Fruit fly (Drosophila melanogaster) whole organism, embryonic: ENCODE data around the gene Ostgamma.

Source experiments
- Awh ChIP-seq: fragments of 200-800 bp; sonication (Bioruptor generic); IDR thresholded peaks from 2 replicates; pipeline ENCODE4, ENCODE4 v1.3.6; 2022; ENCODE audit warnings: missing biosample characterization, missing genetic modification characterization
- CG11504 ChIP-seq: fragments of 200-800 bp; sonication (Bioruptor generic); optimal IDR thresholded peaks from 3 replicates; lab custom pipeline; 2019; ENCODE audit warnings: missing biosample characterization, mild to moderate bottlenecking, missing genetic modification characterization, moderate library complexity
- CG11695 ChIP-seq: fragments of 200-800 bp; sonication (Bioruptor generic); IDR thresholded peaks from 3 replicates; pipeline ENCODE4 v1.3.6; 2022; ENCODE audit warnings: missing biosample characterization, missing genetic modification characterization
- CG12744 ChIP-seq: fragments of 200-800 bp; sonication (Bioruptor generic); optimal IDR thresholded peaks from 2 replicates; lab custom pipeline; 2016; ENCODE audit warnings: missing biosample characterization, missing genetic modification characterization
- CG16863 ChIP-seq: fragments of 200-800 bp; sonication (Bioruptor generic); optimal IDR thresholded peaks from 3 replicates; lab custom pipeline; 2016; ENCODE audit warnings: missing biosample characterization, missing genetic modification characterization
- CG17802 ChIP-seq: fragments of 200-800 bp; sonication (Bioruptor generic); optimal IDR thresholded peaks from 2 replicates; lab custom pipeline; 2018; ENCODE audit warnings: missing biosample characterization, mild to moderate bottlenecking, missing genetic modification characterization, moderate library complexity
- CG31388 ChIP-seq: fragments of 200-800 bp; sonication (Bioruptor generic); optimal IDR thresholded peaks from 2 replicates; lab custom pipeline; 2016; ENCODE audit warnings: missing biosample characterization, missing genetic modification characterization
- CG32532 ChIP-seq: fragments of 200-800 bp; sonication (Bioruptor generic); IDR thresholded peaks from 2 replicates; pipeline ENCODE4 v1.3.6; 2022; ENCODE audit warnings: missing biosample characterization, missing genetic modification characterization
- CG3407 ChIP-seq: fragments of 200-800 bp; sonication (Bioruptor generic); optimal IDR thresholded peaks from 2 replicates; lab custom pipeline; 2018; ENCODE audit warnings: missing biosample characterization, mild to moderate bottlenecking, missing genetic modification characterization
- CG34224 ChIP-seq: fragments of 200-800 bp; sonication (Bioruptor generic); IDR thresholded peaks from 3 replicates; pipeline ENCODE4 v1.3.6; 2022; ENCODE audit warnings: missing biosample characterization, missing genetic modification characterization; ENCODE audit not compliant: partially characterized antibody
- CG34376 ChIP-seq: fragments of 200-800 bp; sonication (Bioruptor generic); optimal IDR thresholded peaks from 2 replicates; lab custom pipeline; 2018; ENCODE audit warnings: missing biosample characterization, mild to moderate bottlenecking, missing genetic modification characterization
- CG4282 ChIP-seq: fragments of 200-800 bp; sonication (Bioruptor generic); optimal IDR thresholded peaks from 2 replicates; lab custom pipeline; 2016; ENCODE audit warnings: missing biosample characterization, missing genetic modification characterization
- CG4617 ChIP-seq: fragments of 200-800 bp; sonication (Bioruptor generic); optimal IDR thresholded peaks from 3 replicates; lab custom pipeline; 2016; ENCODE audit warnings: missing biosample characterization, missing genetic modification characterization, borderline replicate concordance
- CG5180 ChIP-seq: fragments of 200-800 bp; sonication (Bioruptor generic); optimal IDR thresholded peaks from 3 replicates; lab custom pipeline; 2017; ENCODE audit warnings: missing biosample characterization, missing genetic modification characterization, mild to moderate bottlenecking, moderate library complexity, missing genetic modification reagents
- CG6175 ChIP-seq: fragments of 200-800 bp; sonication (Bioruptor generic); IDR thresholded peaks from 3 replicates; pipeline ENCODE4 v1.3.6; 2022; ENCODE audit warnings: missing biosample characterization, missing genetic modification characterization
- CG9876 ChIP-seq: fragments of 200-800 bp; sonication (Bioruptor generic); optimal IDR thresholded peaks from 2 replicates; lab custom pipeline; 2016; ENCODE audit warnings: missing biosample characterization, missing genetic modification characterization
- CkIIα-i1 ChIP-seq: fragments of 200-800 bp; sonication (Bioruptor generic); IDR thresholded peaks from 2 replicates; pipeline ENCODE4 v1.3.6; 2022; ENCODE audit warnings: missing biosample characterization, missing genetic modification characterization
- Dbx ChIP-seq: fragments of 200-800 bp; sonication (Bioruptor generic); IDR thresholded peaks from 3 replicates; pipeline ENCODE4 v1.3.6; 2022; ENCODE audit warnings: missing biosample characterization, missing genetic modification characterization
- Dref ChIP-seq: fragments of 200-800 bp; sonication (Bioruptor generic); IDR thresholded peaks from 2 replicates; pipeline ENCODE4 v1.3.6; 2022; ENCODE audit warnings: missing biosample characterization, missing genetic modification characterization
- HHEX ChIP-seq: fragments of 200-800 bp; sonication (Bioruptor generic); optimal IDR thresholded peaks from 3 replicates; lab custom pipeline; 2017; ENCODE audit warnings: missing biosample characterization, mild to moderate bottlenecking, missing genetic modification characterization, missing genetic modification reagents
- Hmr ChIP-seq: fragments of 200-800 bp; sonication (Bioruptor generic); optimal IDR thresholded peaks from 3 replicates; lab custom pipeline; 2017; ENCODE audit warnings: mild to moderate bottlenecking, missing biosample characterization, missing genetic modification reagents, missing genetic modification characterization
- Lhr ChIP-seq: fragments of 200-800 bp; sonication (Bioruptor generic); optimal IDR thresholded peaks from 3 replicates; lab custom pipeline; 2017; ENCODE audit warnings: mild to moderate bottlenecking, missing biosample characterization, missing genetic modification reagents, missing genetic modification characterization
- Meics ChIP-seq: fragments of 200-800 bp; sonication (Bioruptor generic); optimal IDR thresholded peaks from 2 replicates; lab custom pipeline; 2017; ENCODE audit warnings: missing biosample characterization, mild to moderate bottlenecking, missing genetic modification characterization
- Oli ChIP-seq: fragments of 200-800 bp; sonication (Bioruptor generic); optimal IDR thresholded peaks from 2 replicates; lab custom pipeline; 2018; ENCODE audit warnings: missing biosample characterization, mild to moderate bottlenecking, missing genetic modification characterization, moderate library complexity
- Pdp1 ChIP-seq, 2 experiments: fragments of 200-800 bp; sonication (Bioruptor generic); optimal IDR thresholded peaks; 3 replicates each; lab custom pipeline; 2016; ENCODE audit warnings: missing biosample characterization in 2 of 2, missing genetic modification characterization in 2 of 2, mild to moderate bottlenecking in 1 of 2, moderate library complexity in 1 of 2
- Side ChIP-seq: fragments of 200-800 bp; sonication (Bioruptor generic); optimal IDR thresholded peaks from 2 replicates; lab custom pipeline; 2016; ENCODE audit warnings: missing biosample characterization, missing genetic modification characterization
- Sox100B ChIP-seq: fragments of 200-800 bp; sonication (Bioruptor generic); optimal IDR thresholded peaks from 3 replicates; lab custom pipeline; 2018; ENCODE audit warnings: missing biosample characterization, mild to moderate bottlenecking, missing genetic modification characterization
- TFAM ChIP-seq: fragments of 200-800 bp; sonication (Bioruptor generic); optimal IDR thresholded peaks from 2 replicates; lab custom pipeline; 2017; ENCODE audit warnings: missing biosample characterization, missing genetic modification characterization, inconsistent platforms
- Vsx1 ChIP-seq: fragments of 200-800 bp; sonication (Bioruptor generic); optimal IDR thresholded peaks from 2 replicates; lab custom pipeline; 2017; ENCODE audit warnings: missing biosample characterization, mild to moderate bottlenecking, missing genetic modification characterization, missing genetic modification reagents
- YL-1 ChIP-seq: fragments of 200-800 bp; sonication (Bioruptor generic); optimal IDR thresholded peaks from 3 replicates; lab custom pipeline; 2017; ENCODE audit warnings: missing biosample characterization, mild to moderate bottlenecking, missing genetic modification characterization
- abd-A ChIP-seq: fragments of 200-800 bp; sonication (Bioruptor generic); optimal IDR thresholded peaks from 3 replicates; lab custom pipeline; 2019; ENCODE audit warnings: missing biosample characterization, mild to moderate bottlenecking, missing genetic modification characterization, moderate library complexity
- ac ChIP-seq: fragments of 200-800 bp; sonication (Bioruptor generic); optimal IDR thresholded peaks from 3 replicates; lab custom pipeline; 2017; ENCODE audit warnings: missing biosample characterization, mild to moderate bottlenecking, missing genetic modification characterization
- dmrt99B ChIP-seq: fragments of 200-800 bp; sonication (Bioruptor generic); optimal IDR thresholded peaks from 2 replicates; lab custom pipeline; 2018; ENCODE audit warnings: missing biosample characterization, mild to moderate bottlenecking, missing genetic modification characterization, moderate library complexity
- esg ChIP-seq: fragments of 200-800 bp; sonication (Bioruptor generic); conservative IDR thresholded peaks from 2 replicates; pipeline ENCODE4 v1.3.6; 2022; ENCODE audit warnings: missing biosample characterization, missing genetic modification characterization
- eve ChIP-seq, 2 experiments: fragments of >200 bp; optimal IDR thresholded peaks; 2 replicates each; lab custom pipeline; 2017; ENCODE audit warnings: missing biosample characterization in 2 of 2, missing genetic modification characterization in 2 of 2
- gcm ChIP-seq: fragments of 200-800 bp; sonication (Bioruptor generic); optimal IDR thresholded peaks from 2 replicates; lab custom pipeline; 2019; ENCODE audit warnings: missing biosample characterization, mild to moderate bottlenecking, missing genetic modification characterization, moderate library complexity
- gfzf ChIP-seq: fragments of 200-800 bp; sonication (Bioruptor generic); optimal IDR thresholded peaks from 2 replicates; lab custom pipeline; 2016; ENCODE audit warnings: missing biosample characterization, mild to moderate bottlenecking, missing genetic modification characterization, moderate library complexity
- gsb-n ChIP-seq: fragments of 200-800 bp; sonication (Bioruptor generic); optimal IDR thresholded peaks from 3 replicates; lab custom pipeline; 2018; ENCODE audit warnings: missing biosample characterization, mild to moderate bottlenecking, missing genetic modification characterization
- hbn ChIP-seq: fragments of 200-800 bp; sonication (Bioruptor generic); IDR thresholded peaks from 2 replicates; pipeline ENCODE4 v1.3.6; 2022; ENCODE audit warnings: missing biosample characterization, missing genetic modification characterization; ENCODE audit not compliant: partially characterized antibody
- kah ChIP-seq: fragments of 200-800 bp; sonication (Bioruptor generic); optimal IDR thresholded peaks from 2 replicates; lab custom pipeline; 2018; ENCODE audit warnings: missing biosample characterization, mild to moderate bottlenecking, missing genetic modification characterization
- lbe ChIP-seq: fragments of 200-800 bp; sonication (Bioruptor generic); optimal IDR thresholded peaks from 2 replicates; lab custom pipeline; 2016; ENCODE audit warnings: missing biosample characterization, mild to moderate bottlenecking, missing genetic modification characterization
- psq ChIP-seq: fragments of 200-800 bp; sonication (Bioruptor generic); optimal IDR thresholded peaks from 2 replicates; lab custom pipeline; 2017; ENCODE audit warnings: missing biosample characterization, missing genetic modification characterization
- rib ChIP-seq: fragments of 200-800 bp; sonication (Bioruptor generic); IDR thresholded peaks from 2 replicates; pipeline ENCODE4 v1.3.6; 2022; ENCODE audit warnings: missing biosample characterization, missing genetic modification characterization
- scrt ChIP-seq: fragments of 200-800 bp; sonication (Bioruptor generic); optimal IDR thresholded peaks from 2 replicates; lab custom pipeline; 2018; ENCODE audit warnings: missing biosample characterization, mild to moderate bottlenecking, missing genetic modification characterization, moderate library complexity
- tll ChIP-seq, 2 experiments: fragments of 200-800 bp in 1 of 2; fragments of >200 bp in 1 of 2; sonication (Bioruptor generic) in 1 of 2; optimal IDR thresholded peaks; 2 replicates each; lab custom pipeline; 2017 to 2019; ENCODE audit warnings: missing biosample characterization in 2 of 2, missing genetic modification characterization in 2 of 2, mild to moderate bottlenecking in 1 of 2, moderate library complexity in 1 of 2
- vvl ChIP-seq: fragments of 200-800 bp; sonication (Bioruptor generic); IDR thresholded peaks from 2 replicates; pipeline ENCODE4 v1.3.6; 2022; ENCODE audit warnings: missing biosample characterization, missing genetic modification characterization
- zen ChIP-seq: fragments of 200-800 bp; sonication (Bioruptor generic); optimal IDR thresholded peaks from 3 replicates; lab custom pipeline; 2018; ENCODE audit warnings: missing biosample characterization, mild to moderate bottlenecking, missing genetic modification characterization, moderate library complexity

Ostgamma gene

DNA sequence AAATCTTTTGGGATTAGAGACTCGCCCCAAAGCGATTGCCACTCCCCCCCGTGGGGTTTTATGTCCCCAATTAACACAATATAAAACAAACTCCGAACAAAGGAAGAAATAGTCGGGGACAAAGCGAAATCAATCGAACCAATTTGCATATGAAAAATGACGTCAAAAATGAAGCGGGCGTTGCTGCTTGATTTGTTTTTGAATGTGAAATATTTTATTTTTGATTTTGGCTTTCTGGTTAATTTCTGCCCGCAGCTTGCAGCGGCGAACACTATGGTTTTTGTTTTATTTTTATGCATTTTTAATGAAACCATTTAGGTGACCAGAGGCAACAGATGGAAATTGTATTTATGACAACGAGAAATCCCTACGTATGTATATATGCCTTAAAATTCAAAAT lies 39.3 kb downstream of the Ostgamma start (continued):
- TF ChIP-seq lbe (GFP tag; lab: Kevin White, UChicago), result no peak
- TF ChIP-seq CG32532 (GFP tag; lab: Robert Waterston, UW), result no peak
- no peak for TF ChIP-seq CG3407 (GFP tag; lab: Kevin White, UChicago)
- TF ChIP-seq Dref, result no peak
- peak; percentile 62; the same call in 1 of the 2 replicates for TF ChIP-seq vvl (GFP tag; lab: Robert Waterston, UW)
- no peak for TF ChIP-seq dmrt99B (tag; lab: Kevin White, UChicago)
- no peak for TF ChIP-seq Lhr (GFP tag; lab: Kevin White, UChicago)
- no peak for TF ChIP-seq CG17802 (tag; lab: Kevin White, UChicago)
- TF ChIP-seq hbn (GFP tag; lab: Robert Waterston, UW), result no peak
- TF ChIP-seq CG4617 (GFP tag; lab: Kevin White, UChicago), result no peak
- TF ChIP-seq Oli, result no peak
- TF ChIP-seq TFAM (GFP tag; lab: Kevin White, UChicago), result no peak

DNA sequence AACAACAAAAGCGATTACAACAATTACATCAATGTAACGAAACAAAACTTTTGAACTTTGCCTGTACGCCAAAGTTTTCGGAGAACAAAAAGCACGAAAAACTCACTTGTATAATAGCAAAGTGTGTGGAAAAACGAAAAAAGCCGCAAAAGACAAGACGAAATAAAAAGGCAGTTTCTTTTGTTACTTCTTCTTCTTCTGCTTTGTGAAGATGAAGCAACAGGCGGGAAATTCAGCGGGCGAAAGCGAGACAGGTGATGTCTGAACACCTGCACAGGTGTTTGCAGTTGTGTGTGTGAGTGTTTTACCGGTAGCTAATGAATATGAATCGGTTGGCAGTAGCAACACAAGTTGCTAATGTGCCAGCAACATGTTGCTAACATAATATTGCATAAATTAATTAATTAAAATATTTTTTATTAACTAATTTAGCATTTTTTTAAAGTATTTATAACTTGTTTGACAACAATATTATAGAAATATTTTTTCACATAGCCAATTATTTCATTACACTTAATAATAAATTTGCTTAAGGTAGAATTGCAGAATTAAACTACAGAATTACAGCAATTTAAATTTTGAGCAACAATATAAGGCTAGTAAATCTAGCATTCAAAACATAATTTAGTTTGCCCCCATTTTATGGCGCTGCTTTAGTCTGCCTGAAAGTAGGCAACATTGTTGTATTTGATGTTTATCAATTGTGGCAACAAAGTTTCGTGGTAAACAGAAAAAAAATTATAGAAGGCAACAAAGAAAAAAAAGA lies 41.1 kb downstream of the Ostgamma start:
- TF ChIP-seq CG4617 (GFP tag; lab: Kevin White, UChicago) (no peak), scrt (GFP tag; lab: Kevin White, UChicago) (peak; percentile 79), Side (GFP tag; lab: Kevin White, UChicago) (no peak), CG6175 (GFP tag; lab: Robert Waterston, UW) (no peak), abd-A (tag; lab: Kevin White, UChicago) (peak; percentile 63), CG12744 (GFP tag; lab: Kevin White, UChicago) (no peak), HHEX (no peak), Pdp1 (GFP tag; optimal IDR thresholded peaks at IDR 0.05; lab: Kevin White, UChicago) (peak in 1 of 2 experiments; percentile 75), CG11504 (tag; lab: Kevin White, UChicago) (peak; percentile 99), CG34376 (GFP tag; lab: Kevin White, UChicago) (no peak), gfzf (GFP tag; lab: Kevin White, UChicago) (no peak), Sox100B (GFP tag; lab: Kevin White, UChicago) (no peak), YL-1 (GFP tag; lab: Kevin White, UChicago) (no peak), rib (GFP tag; lab: Robert Waterston, UW) (no peak), CG31388 (GFP tag; lab: Kevin White, UChicago) (no peak), zen (peak; percentile 21), CkIIα-i1 (GFP tag; lab: Robert Waterston, UW) (no peak), tll (GFP tag; optimal IDR thresholded peaks at IDR 0.05; lab: Kevin White, UChicago) (no peak), Dbx (GFP tag; lab: Robert Waterston, UW) (no peak), psq (peak; percentile 24), gsb-n (tag; lab: Kevin White, UChicago) (no peak), vvl (GFP tag; lab: Robert Waterston, UW) (peak; percentile 80; the same call in 1 of the 2 replicates), CG5180 (GFP tag; lab: Kevin White, UChicago) (no peak), CG11695 (GFP tag; lab: Robert Waterston, UW) (no peak), Vsx1 (GFP tag; lab: Kevin White, UChicago) (peak; percentile 18), esg (peak; percentile 29; the same call in 1 of the 2 replicates), CG34224 (no peak), CG4282 (no peak), CG16863 (GFP tag; lab: Kevin White, UChicago) (no peak), gcm (GFP tag; lab: Kevin White, UChicago) (no peak), CG9876 (no peak), ac (peak; percentile 92), eve (GFP tag; optimal IDR thresholded peaks at IDR 0.05; lab: Kevin White, UChicago) (peak in 1 of 2 experiments; percentile 66), Awh (GFP tag; lab: Robert Waterston, UW) (0 out of 2 replicates have a peak, but pooled peaks have one; percentile 36), Meics (GFP tag; lab: Kevin White, UChicago) (no peak), kah (peak; percentile 12), Hmr (GFP tag; lab: Kevin White, UChicago) (no peak)
